Worm (Caenorhabditis elegans): ENCODE measurements around the gene ins-12.
"Not testable (repeated sequence)": the region's sequence is repeated elsewhere in the genome, so short reads cannot be mapped to it uniquely, and the experiment has no call there.

DNA sequence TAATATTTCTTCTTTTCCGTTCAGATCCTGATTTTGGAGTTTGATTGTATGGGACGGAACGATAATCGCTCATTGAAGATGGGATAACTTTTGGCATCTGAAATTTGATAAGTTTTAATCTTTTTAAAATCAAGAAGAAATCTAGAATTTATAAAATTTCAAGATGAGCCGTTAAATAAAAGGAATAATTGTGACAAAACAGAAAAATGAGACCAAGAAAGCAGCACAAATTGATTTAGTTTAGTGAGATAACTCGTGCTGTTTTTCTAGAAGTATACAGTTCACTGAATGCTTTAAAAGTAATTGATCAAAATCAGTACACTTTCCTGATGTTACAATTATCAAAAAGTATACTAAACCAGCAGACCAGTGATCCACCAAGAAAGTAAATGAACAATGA is 14.3 kb upstream of the ins-12 start, which contains the start of gene hlh-27:
- not testable (repeated sequence) for TF ChIP-seq cog-1 (tag; optimal IDR thresholded peaks at IDR 0.05); T22C8.4 (GFP tag; IDR thresholded peaks at IDR 0.05); ztf-29 (GFP tag; IDR thresholded peaks at IDR 0.05); med-1 (GFP tag; optimal IDR thresholded peaks at IDR 0.05; ENCODE audit: insufficient read depth); flt-1 (GFP tag; IDR thresholded peaks at IDR 0.05); klf-2 (GFP tag; conservative IDR thresholded peaks at IDR 0.05); ztf-23 (GFP tag; IDR thresholded peaks at IDR 0.05)

Data from whole organism, midembryonic.